Worm (Caenorhabditis elegans): Measurements from ENCODE around the gene C55A6.4.

The C55A6.4 gene

ce11 chrV:11527531-11527930 lies 9.8 kb upstream of the C55A6.4 start, which contains the start of gene ccch-1:
Gene ccch-1, plus strand, starts transcription at chrV:11527831.
- TF ChIP-seq pat-9 (tag; optimal IDR thresholded peaks at IDR 0.05) = no peak
- TF ChIP-seq ceh-6 (GFP tag; optimal IDR thresholded peaks at IDR 0.05) = no peak
- TF ChIP-seq nfya-1 (tag; optimal IDR thresholded peaks at IDR 0.05) = no peak
- TF ChIP-seq ceh-34 (tag; optimal IDR thresholded peaks at IDR 0.05) = no peak
- TF ChIP-seq elt-2 (tag; optimal IDR thresholded peaks at IDR 0.05) = no peak
- no peak for TF ChIP-seq ceh-24 (tag; optimal IDR thresholded peaks at IDR 0.05)
- no peak for TF ChIP-seq hlh-6 (tag; optimal IDR thresholded peaks at IDR 0.05)
- no peak for TF ChIP-seq fkh-6 (tag; optimal IDR thresholded peaks at IDR 0.05)
- TF ChIP-seq madf-2 (tag; optimal IDR thresholded peaks at IDR 0.05) = no peak
- TF ChIP-seq hlh-13 (GFP tag; optimal IDR thresholded peaks at IDR 0.05) = no peak
- no peak for TF ChIP-seq pax-1 (tag; optimal IDR thresholded peaks at IDR 0.05)
- TF ChIP-seq pag-3 (tag; optimal IDR thresholded peaks at IDR 0.05; ENCODE audit: borderline replicate concordance) = no peak
- TF ChIP-seq T23F11.4 (GFP tag; optimal IDR thresholded peaks at IDR 0.05) = no peak
- TF ChIP-seq gmeb-2 (tag; optimal IDR thresholded peaks at IDR 0.05) = no peak
- no peak for TF ChIP-seq unc-86 (tag; optimal IDR thresholded peaks at IDR 0.05)
- TF ChIP-seq hlh-15 (tag; optimal IDR thresholded peaks at IDR 0.05) = no peak

- TF ChIP-seq pax-1 (tag; optimal IDR thresholded peaks at IDR 0.05) (no peak), unc-42 (tag; optimal IDR thresholded peaks at IDR 0.05) (no peak), ceh-24 (tag; optimal IDR thresholded peaks at IDR 0.05) (no peak), hlh-15 (tag; optimal IDR thresholded peaks at IDR 0.05) (no peak), ceh-34 (tag; optimal IDR thresholded peaks at IDR 0.05) (no peak), fkh-6 (tag; optimal IDR thresholded peaks at IDR 0.05) (no peak), hlh-8 (tag; optimal IDR thresholded peaks at IDR 0.05) (no peak), nhr-232 (tag; optimal IDR thresholded peaks at IDR 0.05) (no peak), ztf-16 (tag; optimal IDR thresholded peaks at IDR 0.05) (no peak)
Measured at ce11 chrV:11526927-11527491, 9.3 kb upstream of the C55A6.4 start.

- no peak for TF ChIP-seq ets-4 (tag; optimal IDR thresholded peaks at IDR 0.05)
- TF ChIP-seq nfya-1 (tag; optimal IDR thresholded peaks at IDR 0.05) = peak; percentile 59
Measured at ce11 chrV:11525338-11525737, 7.6 kb upstream of the C55A6.4 start.

- peak; percentile 57 for TF ChIP-seq tbx-2 (tag; optimal IDR thresholded peaks at IDR 0.05)
- peak; percentile 43 for TF ChIP-seq ceh-31 (tag; optimal IDR thresholded peaks at IDR 0.05)
- TF ChIP-seq sox-2 (GFP tag; IDR thresholded peaks at IDR 0.05) = 0 out of 2 replicates have a peak, but pooled peaks have one; percentile 33
- no peak for TF ChIP-seq ceh-45 (GFP tag; IDR thresholded peaks at IDR 0.05)
- TF ChIP-seq fkh-6 (tag; optimal IDR thresholded peaks at IDR 0.05) = no peak
- TF ChIP-seq gmeb-2 (tag; optimal IDR thresholded peaks at IDR 0.05) = peak; percentile 50
- TF ChIP-seq hlh-6 (tag; optimal IDR thresholded peaks at IDR 0.05) = no peak
- no peak for TF ChIP-seq pqm-1 (tag; optimal IDR thresholded peaks at IDR 0.05)
- TF ChIP-seq ahr-1 (tag; optimal IDR thresholded peaks at IDR 0.05) = no peak
- no peak for TF ChIP-seq ceh-22 (tag; optimal IDR thresholded peaks at IDR 0.05)
- no peak for TF ChIP-seq C08G9.2 (tag; optimal IDR thresholded peaks at IDR 0.05)
- TF ChIP-seq odd-2 (tag; optimal IDR thresholded peaks at IDR 0.05) = no peak
- TF ChIP-seq ceh-14 (tag; optimal IDR thresholded peaks at IDR 0.05) = peak; percentile 36
- TF ChIP-seq mec-3 (tag; optimal IDR thresholded peaks at IDR 0.05; ENCODE audit: borderline replicate concordance) = no peak
- no peak for TF ChIP-seq F13H6.1 (tag; optimal IDR thresholded peaks at IDR 0.05)
- TF ChIP-seq C38D4.7 (GFP tag; optimal IDR thresholded peaks at IDR 0.05) = peak; percentile 30
- TF ChIP-seq npax-4 (tag; optimal IDR thresholded peaks at IDR 0.05) = no peak
- no peak for TF ChIP-seq K02D7.2 (tag; optimal IDR thresholded peaks at IDR 0.05)
- TF ChIP-seq fkh-10 (GFP tag; optimal IDR thresholded peaks at IDR 0.05) = no peak
- TF ChIP-seq syd-9 (tag; optimal IDR thresholded peaks at IDR 0.05) = no peak
- TF ChIP-seq pha-2 (tag; optimal IDR thresholded peaks at IDR 0.05) = no peak
- TF ChIP-seq pax-1 (tag; optimal IDR thresholded peaks at IDR 0.05) = no peak
- TF ChIP-seq ceh-18 (tag; optimal IDR thresholded peaks at IDR 0.05) = peak; percentile 30
- no peak for TF ChIP-seq ref-2 (tag; optimal IDR thresholded peaks at IDR 0.05)
- TF ChIP-seq ceh-48 (tag; optimal IDR thresholded peaks at IDR 0.05) = peak; percentile 33
- TF ChIP-seq hlh-13 (GFP tag; optimal IDR thresholded peaks at IDR 0.05) = no peak
- no peak for TF ChIP-seq pag-3 (tag; optimal IDR thresholded peaks at IDR 0.05; ENCODE audit: borderline replicate concordance)
- no peak for TF ChIP-seq ama-1 (optimal IDR thresholded peaks at IDR 0.05)
- peak; percentile 9 for TF ChIP-seq ets-4 (tag; optimal IDR thresholded peaks at IDR 0.05)
- TF ChIP-seq pros-1 (tag; optimal IDR thresholded peaks at IDR 0.05) = no peak
- TF ChIP-seq nhr-11 (tag; optimal IDR thresholded peaks at IDR 0.05) = no peak
- peak; percentile 63 for TF ChIP-seq che-1 (tag; optimal IDR thresholded peaks at IDR 0.05)
- peak; percentile 57 for TF ChIP-seq ztf-16 (tag; optimal IDR thresholded peaks at IDR 0.05)
Measured at ce11 chrV:11521448-11521847, 3.8 kb upstream of the C55A6.4 start, which contains the start of gene pafo-1. Gene pafo-1, plus strand, starts transcription at chrV:11521703.
